Worm (Caenorhabditis elegans): Measurements from ENCODE around the gene kynu-1.

ce11 chrX:6087676-6088075 lies 21.5 kb downstream of the kynu-1 start, which contains the start of gene C45B2.8:
- no peak for TF ChIP-seq tbx-9 (tag; optimal IDR thresholded peaks at IDR 0.05; ENCODE audit: borderline replicate concordance)
- no peak for TF ChIP-seq K12H6.12 (tag; optimal IDR thresholded peaks at IDR 0.05)
- TF ChIP-seq snpc-4 (GFP tag; optimal IDR thresholded peaks at IDR 0.05), result no peak
- no peak for TF ChIP-seq snpc-4 (tag; optimal IDR thresholded peaks at IDR 0.05)
- no peak for TF ChIP-seq him-1 (tag; optimal IDR thresholded peaks at IDR 0.05)
- TF ChIP-seq rpc-1 (optimal IDR thresholded peaks at IDR 0.05), result no peak
- no peak for TF ChIP-seq rpc-1 (tag; optimal IDR thresholded peaks at IDR 0.05)
- TF ChIP-seq pha-4 (tag; optimal IDR thresholded peaks at IDR 0.05), result no peak

All from whole organism, young adult.